Fruit fly (Drosophila melanogaster) whole organism, embryonic: Measurements from ENCODE around the gene Miga.

Source experiments
- B-H1 ChIP-seq: fragments of 200-800 bp; sonication (Bioruptor generic); IDR thresholded peaks from 3 replicates; pipeline ENCODE4 v1.3.6; 2022; ENCODE audit warnings: missing biosample characterization, missing genetic modification characterization
- CG10274 ChIP-seq: fragments of 200-800 bp; sonication (Bioruptor generic); optimal IDR thresholded peaks from 3 replicates; lab custom pipeline; 2017; ENCODE audit warnings: missing biosample characterization, mild to moderate bottlenecking, missing genetic modification characterization
- CG10462 ChIP-seq: fragments of 200-800 bp; sonication (Bioruptor generic); optimal IDR thresholded peaks from 2 replicates; lab custom pipeline; 2016; ENCODE audit warnings: missing biosample characterization, missing genetic modification characterization
- CG10654 ChIP-seq: fragments of 200-800 bp; sonication (Bioruptor generic); optimal IDR thresholded peaks from 2 replicates; lab custom pipeline; 2016; ENCODE audit warnings: missing biosample characterization, missing genetic modification characterization
- CG10979 ChIP-seq: fragments of 200-800 bp; sonication (Bioruptor generic); optimal IDR thresholded peaks from 2 replicates; lab custom pipeline; 2018; ENCODE audit warnings: missing biosample characterization, mild to moderate bottlenecking, missing genetic modification characterization, moderate library complexity
- CG11723 ChIP-seq: fragments of 200-800 bp; sonication (Bioruptor generic); optimal IDR thresholded peaks from 2 replicates; lab custom pipeline; 2017; ENCODE audit warnings: missing biosample characterization, mild to moderate bottlenecking, missing genetic modification characterization
- CG12391 ChIP-seq: fragments of 200-800 bp; sonication (Bioruptor generic); optimal IDR thresholded peaks from 3 replicates; lab custom pipeline; 2018; ENCODE audit warnings: missing biosample characterization, mild to moderate bottlenecking, missing genetic modification characterization, moderate library complexity
- CG12659 ChIP-seq: fragments of 200-800 bp; sonication (Bioruptor generic); optimal IDR thresholded peaks from 3 replicates; lab custom pipeline; 2017; ENCODE audit warnings: mild to moderate bottlenecking, missing biosample characterization, missing genetic modification reagents, missing genetic modification characterization
- CG13123 ChIP-seq: fragments of 200-800 bp; sonication (Bioruptor generic); optimal IDR thresholded peaks from 2 replicates; lab custom pipeline; 2016; ENCODE audit warnings: missing biosample characterization, missing genetic modification characterization
- CG14965 ChIP-seq: fragments of 200-800 bp; sonication (Bioruptor generic); optimal IDR thresholded peaks from 2 replicates; lab custom pipeline; 2016; ENCODE audit warnings: missing biosample characterization, missing genetic modification characterization, borderline replicate concordance
- CG15601 ChIP-seq: fragments of 200-800 bp; sonication (Bioruptor generic); optimal IDR thresholded peaks from 3 replicates; lab custom pipeline; 2019; ENCODE audit warnings: missing biosample characterization, mild to moderate bottlenecking, missing genetic modification characterization, moderate library complexity
- CG16779 ChIP-seq: fragments of 200-800 bp; sonication (Bioruptor generic); IDR thresholded peaks from 2 replicates; pipeline ENCODE4 v1.3.6; 2022; ENCODE audit warnings: missing biosample characterization, missing genetic modification characterization
- CG17361 ChIP-seq: fragments of 200-800 bp; sonication (Bioruptor generic); IDR thresholded peaks from 3 replicates; pipeline ENCODE4 v1.3.6; 2022; ENCODE audit warnings: missing biosample characterization, missing genetic modification characterization
- CG2199 ChIP-seq: fragments of 200-800 bp; sonication (Bioruptor generic); IDR thresholded peaks from 3 replicates; pipeline ENCODE4 v1.3.6; 2022; ENCODE audit warnings: missing biosample characterization, missing genetic modification characterization
- CG2678 ChIP-seq: fragments of 200-800 bp; sonication (Bioruptor generic); optimal IDR thresholded peaks from 3 replicates; lab custom pipeline; 2019; ENCODE audit warnings: missing biosample characterization, mild to moderate bottlenecking, missing genetic modification characterization, moderate library complexity
- CG33213 ChIP-seq: fragments of 200-800 bp; sonication (Bioruptor generic); optimal IDR thresholded peaks from 3 replicates; lab custom pipeline; 2016; ENCODE audit warnings: missing biosample characterization, missing genetic modification characterization
- CG4328 ChIP-seq: fragments of 200-800 bp; sonication (Bioruptor generic); optimal IDR thresholded peaks from 3 replicates; lab custom pipeline; 2017; ENCODE audit warnings: missing biosample characterization, missing genetic modification reagents, missing genetic modification characterization
- CG6254 ChIP-seq: fragments of 200-800 bp; sonication (Bioruptor generic); optimal IDR thresholded peaks from 3 replicates; lab custom pipeline; 2017; ENCODE audit warnings: mild to moderate bottlenecking, missing biosample characterization, missing genetic modification reagents, missing genetic modification characterization
- CG6683 ChIP-seq: fragments of 200-800 bp; sonication (Bioruptor generic); optimal IDR thresholded peaks from 2 replicates; lab custom pipeline; 2017; ENCODE audit warnings: missing biosample characterization, mild to moderate bottlenecking, missing genetic modification characterization, missing genetic modification reagents
- CG6813 ChIP-seq: fragments of 200-800 bp; sonication (Bioruptor generic); optimal IDR thresholded peaks from 2 replicates; lab custom pipeline; 2017; ENCODE audit warnings: missing biosample characterization, missing genetic modification characterization, mild to moderate bottlenecking, moderate library complexity, missing genetic modification reagents
- CG7372 ChIP-seq: fragments of 200-800 bp; sonication (Bioruptor generic); IDR thresholded peaks from 2 replicates; pipeline ENCODE4 v1.3.6; 2022; ENCODE audit warnings: missing biosample characterization, missing genetic modification characterization
- E2f1 ChIP-seq: fragments of 200-800 bp; sonication (Bioruptor generic); IDR thresholded peaks from 2 replicates; pipeline ENCODE4 v1.3.6; 2022; ENCODE audit warnings: missing biosample characterization, missing genetic modification characterization
- Fer1 ChIP-seq: fragments of 200-800 bp; sonication (Bioruptor generic); optimal IDR thresholded peaks from 2 replicates; lab custom pipeline; 2017; ENCODE audit warnings: missing biosample characterization, mild to moderate bottlenecking, missing genetic modification characterization
- HLH4C ChIP-seq: fragments of 200-800 bp; sonication (Bioruptor generic); IDR thresholded peaks from 3 replicates; pipeline ENCODE4 v1.3.6; 2022; ENCODE audit warnings: missing biosample characterization, missing genetic modification characterization; ENCODE audit not compliant: partially characterized antibody
- Hey ChIP-seq: fragments of 200-800 bp; sonication (Bioruptor generic); optimal IDR thresholded peaks from 3 replicates; lab custom pipeline; 2018; ENCODE audit warnings: missing biosample characterization, mild to moderate bottlenecking, missing genetic modification characterization
- Rfx ChIP-seq: fragments of 200-800 bp; sonication (Bioruptor generic); IDR thresholded peaks from 2 replicates; pipeline ENCODE4 v1.3.6; 2022; ENCODE audit warnings: missing biosample characterization, missing genetic modification characterization
- Side ChIP-seq: fragments of 200-800 bp; sonication (Bioruptor generic); optimal IDR thresholded peaks from 2 replicates; lab custom pipeline; 2016; ENCODE audit warnings: missing biosample characterization, missing genetic modification characterization
- Spps ChIP-seq: fragments of 200-800 bp; sonication (Bioruptor generic); optimal IDR thresholded peaks from 2 replicates; lab custom pipeline; 2018; ENCODE audit warnings: missing biosample characterization, mild to moderate bottlenecking, missing genetic modification characterization
- Trl ChIP-seq, 3 experiments: fragments of >200 bp in 2 of 3; fragments of 200-800 bp in 1 of 3; sonication (Bioruptor generic) in 1 of 3; optimal IDR thresholded peaks; 2 replicates in 1 of 3; 3 replicates in 2 of 3; lab custom pipeline; 2016 to 2017; ENCODE audit warnings: missing biosample characterization in 1 of 3, missing genetic modification characterization in 1 of 3
- amos ChIP-seq: fragments of 200-800 bp; sonication (Bioruptor generic); IDR thresholded peaks from 2 replicates; pipeline ENCODE4 v1.3.6; 2022; ENCODE audit warnings: missing biosample characterization, missing genetic modification characterization; ENCODE audit not compliant: partially characterized antibody
- bowl ChIP-seq: fragments of 200-800 bp; sonication (Bioruptor generic); IDR thresholded peaks from 2 replicates; pipeline ENCODE4 v1.3.6; 2022; ENCODE audit warnings: missing biosample characterization, missing genetic modification characterization
- danr ChIP-seq: fragments of 200-800 bp; sonication (Bioruptor generic); IDR thresholded peaks from 2 replicates; pipeline ENCODE4 v1.3.6; 2022; ENCODE audit warnings: missing biosample characterization, missing genetic modification characterization
- dysf ChIP-seq: fragments of 200-800 bp; sonication (Bioruptor generic); IDR thresholded peaks from 3 replicates; pipeline ENCODE4 v1.3.6; 2022; ENCODE audit warnings: missing biosample characterization, missing genetic modification characterization
- gce ChIP-seq: fragments of 200-800 bp; sonication (Bioruptor generic); IDR thresholded peaks from 3 replicates; pipeline ENCODE4 v1.3.6; 2022; ENCODE audit warnings: missing biosample characterization, missing genetic modification characterization
- her ChIP-seq: fragments of 200-800 bp; sonication (Bioruptor generic); optimal IDR thresholded peaks from 2 replicates; lab custom pipeline; 2016; ENCODE audit warnings: missing biosample characterization, missing genetic modification characterization
- insv ChIP-seq, 2 experiments: fragments of 200-800 bp; sonication (Bioruptor generic); optimal IDR thresholded peaks; 3 replicates each; lab custom pipeline; 2016 to 2018; ENCODE audit warnings: missing biosample characterization in 2 of 2, missing genetic modification characterization in 2 of 2
- kni ChIP-seq: fragments of 200-800 bp; sonication (Bioruptor generic); optimal IDR thresholded peaks from 3 replicates; lab custom pipeline; 2017; ENCODE audit warnings: mild to moderate bottlenecking, missing biosample characterization, missing genetic modification reagents, missing genetic modification characterization
- mam ChIP-seq: fragments of 200-800 bp; sonication (Bioruptor generic); optimal IDR thresholded peaks from 3 replicates; lab custom pipeline; 2016; ENCODE audit warnings: missing biosample characterization, missing genetic modification characterization
- org-1 ChIP-seq: fragments of 200-800 bp; sonication (Bioruptor generic); optimal IDR thresholded peaks from 2 replicates; lab custom pipeline; 2017; ENCODE audit warnings: missing biosample characterization, missing genetic modification characterization
- pfk ChIP-seq: fragments of 200-800 bp; sonication (Bioruptor generic); optimal IDR thresholded peaks from 2 replicates; lab custom pipeline; 2018; ENCODE audit warnings: missing biosample characterization, mild to moderate bottlenecking, missing genetic modification characterization, moderate library complexity
- ranshi ChIP-seq: fragments of 200-800 bp; sonication (Bioruptor generic); IDR thresholded peaks from 2 replicates; pipeline ENCODE4 v1.3.6; 2022; ENCODE audit warnings: missing biosample characterization, missing genetic modification characterization
- rib ChIP-seq: fragments of 200-800 bp; sonication (Bioruptor generic); IDR thresholded peaks from 2 replicates; pipeline ENCODE4 v1.3.6; 2022; ENCODE audit warnings: missing biosample characterization, missing genetic modification characterization
- salm ChIP-seq: fragments of 200-800 bp; sonication (Bioruptor generic); optimal IDR thresholded peaks from 2 replicates; lab custom pipeline; 2018; ENCODE audit warnings: missing biosample characterization, mild to moderate bottlenecking, missing genetic modification characterization
- sqz ChIP-seq: fragments of 200-800 bp; sonication (Bioruptor generic); optimal IDR thresholded peaks from 3 replicates; lab custom pipeline; 2018; ENCODE audit warnings: missing biosample characterization, mild to moderate bottlenecking, missing genetic modification characterization
- sr ChIP-seq: fragments of 200-800 bp; sonication (Bioruptor generic); IDR thresholded peaks from 3 replicates; pipeline ENCODE4 v1.3.6; 2022; ENCODE audit warnings: missing biosample characterization, missing genetic modification characterization
- sug ChIP-seq: fragments of 200-800 bp; optimal IDR thresholded peaks from 2 replicates; lab custom pipeline; 2019; ENCODE audit warnings: missing biosample characterization, mild to moderate bottlenecking, missing genetic modification characterization, moderate library complexity
- tna ChIP-seq: fragments of 200-800 bp; sonication (Bioruptor generic); IDR thresholded peaks from 2 replicates; pipeline ENCODE4 v1.3.6; 2022; ENCODE audit warnings: missing biosample characterization, missing genetic modification characterization; ENCODE audit not compliant: partially characterized antibody
- vfl ChIP-seq: fragments of 200-800 bp; sonication (Bioruptor generic); optimal IDR thresholded peaks from 2 replicates; lab custom pipeline; 2016; ENCODE audit warnings: missing biosample characterization, missing genetic modification characterization
- zen ChIP-seq: fragments of 200-800 bp; sonication (Bioruptor generic); optimal IDR thresholded peaks from 3 replicates; lab custom pipeline; 2018; ENCODE audit warnings: missing biosample characterization, mild to moderate bottlenecking, missing genetic modification characterization, moderate library complexity

The Miga gene

DNA sequence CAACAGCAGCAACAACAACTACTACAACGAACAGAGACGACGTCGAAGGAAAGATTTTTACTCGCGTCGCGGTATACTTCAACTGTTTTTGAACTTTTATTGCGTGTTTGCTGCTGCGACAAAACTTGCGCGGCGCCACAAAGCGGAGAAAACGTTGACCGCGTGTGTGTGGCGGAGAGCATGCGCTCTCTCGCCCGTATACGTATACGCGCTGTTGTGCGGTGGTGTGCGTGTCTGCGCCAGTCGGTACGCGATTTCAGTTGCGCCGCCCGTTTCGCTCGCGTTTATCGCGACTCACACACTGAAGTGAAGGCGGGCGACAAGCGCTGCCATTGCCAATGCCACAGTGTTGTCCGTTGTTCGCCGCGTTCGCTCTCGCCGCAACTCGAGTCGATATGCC, 27.8 kb downstream of the Miga start (continued):
- TF ChIP-seq CG6254 (GFP tag; lab: Kevin White, UChicago) = no peak
- TF ChIP-seq CG4328 (GFP tag; lab: Kevin White, UChicago) = peak; percentile 83
- TF ChIP-seq vfl (GFP tag; lab: Kevin White, UChicago) = no peak
- no peak for TF ChIP-seq mam (GFP tag; lab: Kevin White, UChicago)
- TF ChIP-seq Spps (tag; lab: Kevin White, UChicago) = no peak
- TF ChIP-seq Fer1 (GFP tag; lab: Kevin White, UChicago) = peak; percentile 86
- TF ChIP-seq pfk (GFP tag; lab: Kevin White, UChicago) = peak; percentile 79
- TF ChIP-seq ranshi = peak; percentile 41; the same call in 1 of the 2 replicates
- peak; percentile 20; the same call in 1 of the 2 replicates for TF ChIP-seq amos (GFP tag; lab: Robert Waterston, UW)
- TF ChIP-seq her (GFP tag; lab: Kevin White, UChicago) = peak; percentile 17
- TF ChIP-seq CG7372 (GFP tag; lab: Robert Waterston, UW) = peak; percentile 70; the same call in 1 of the 2 replicates
- peak; percentile 76 for TF ChIP-seq sug (tag; lab: Kevin White, UChicago)
- peak; percentile 80; the same call in 1 of the 2 replicates for TF ChIP-seq CG16779 (GFP tag; lab: Robert Waterston, UW)
- TF ChIP-seq CG2199 = 0 out of 3 replicates have a peak, but pooled peaks have one; percentile 39
- peak; percentile 34 for TF ChIP-seq salm (tag; lab: Kevin White, UChicago)
- peak; percentile 57 for TF ChIP-seq CG6683 (GFP tag; lab: Kevin White, UChicago)
- TF ChIP-seq Trl (optimal IDR thresholded peaks at IDR 0.05; lab: Kevin White, UChicago) = peak in 1 of 2 experiments; percentile 66
- TF ChIP-seq Trl (GFP tag; optimal IDR thresholded peaks at IDR 0.05; lab: Kevin White, UChicago) = no peak
- peak; percentile 61 for TF ChIP-seq sqz (GFP tag; lab: Kevin White, UChicago)
- no peak for TF ChIP-seq CG12659 (GFP tag; lab: Kevin White, UChicago)
- TF ChIP-seq dysf = peak; percentile 53; the same call in 2 of the 3 replicates
- TF ChIP-seq tna (GFP tag; lab: Robert Waterston, UW) = no peak
- TF ChIP-seq CG17361 = no peak
- no peak for TF ChIP-seq CG14965
- no peak for TF ChIP-seq CG10462 (GFP tag; lab: Kevin White, UChicago)
- no peak for TF ChIP-seq CG10654
- TF ChIP-seq CG12391 (tag; lab: Kevin White, UChicago) = peak; percentile 27
- peak; percentile 56; the same call in 1 of the 3 replicates for TF ChIP-seq sr (GFP tag; lab: Robert Waterston, UW)
- no peak for TF ChIP-seq CG10979 (tag; lab: Kevin White, UChicago)
- TF ChIP-seq Hey (tag; lab: Kevin White, UChicago) = peak; percentile 76
- TF ChIP-seq rib (GFP tag; lab: Robert Waterston, UW) = peak; percentile 91
- peak; percentile 98 for TF ChIP-seq bowl (GFP tag; lab: Robert Waterston, UW)
- no peak for TF ChIP-seq CG10274 (GFP tag; lab: Kevin White, UChicago)
- TF ChIP-seq kni (GFP tag; lab: Kevin White, UChicago) = peak; percentile 87
- peak; percentile 16; the same call in 1 of the 3 replicates for TF ChIP-seq B-H1 (GFP tag; lab: Robert Waterston, UW)
- peak; percentile 26 for TF ChIP-seq CG15601 (tag; lab: Kevin White, UChicago)
- peak; percentile 56; the same call in 1 of the 3 replicates for TF ChIP-seq gce (GFP tag; lab: Robert Waterston, UW)
- TF ChIP-seq CG13123 (GFP tag; lab: Kevin White, UChicago) = no peak
- no peak for TF ChIP-seq HLH4C (GFP tag; lab: Robert Waterston, UW)
- peak; percentile 51 for TF ChIP-seq CG2678 (tag; lab: Kevin White, UChicago)
- TF ChIP-seq Rfx (GFP tag; lab: Robert Waterston, UW) = peak; percentile 86
- TF ChIP-seq CG6813 = peak; percentile 51
- no peak for TF ChIP-seq org-1
- TF ChIP-seq E2f1 (GFP tag; lab: Robert Waterston, UW) = peak; percentile 46; the same call in 1 of the 2 replicates
- TF ChIP-seq CG33213 (GFP tag; lab: Kevin White, UChicago) = no peak
- peak; percentile 72 for TF ChIP-seq CG11723 (GFP tag; lab: Kevin White, UChicago)
- peak in 1 of 2 experiments; percentile 46 for TF ChIP-seq insv (GFP tag; optimal IDR thresholded peaks at IDR 0.05; lab: Kevin White, UChicago)
- TF ChIP-seq Side (GFP tag; lab: Kevin White, UChicago) = peak; percentile 37
- TF ChIP-seq danr (GFP tag; lab: Robert Waterston, UW) = no peak
- no peak for TF ChIP-seq zen
